Worm (Caenorhabditis elegans): Measurements from ENCODE around the gene rnst-2.

ce11 chrV:1064491-1064890 is 3.1 kb downstream of the rnst-2 start, which contains the start of gene str-67:
- TF ChIP-seq dve-1 (tag; optimal IDR thresholded peaks at IDR 0.05), result no peak
- no peak for TF ChIP-seq ama-1 (optimal IDR thresholded peaks at IDR 0.05)
- no peak for TF ChIP-seq pat-9 (tag; optimal IDR thresholded peaks at IDR 0.05)
- TF ChIP-seq nfya-1 (tag; optimal IDR thresholded peaks at IDR 0.05), result no peak
- no peak for TF ChIP-seq pha-4 (tag; optimal IDR thresholded peaks at IDR 0.05)
- TF ChIP-seq pqm-1 (tag; optimal IDR thresholded peaks at IDR 0.05), result no peak
- no peak for TF ChIP-seq ceh-48 (tag; optimal IDR thresholded peaks at IDR 0.05)
- no peak for TF ChIP-seq mec-3 (tag; optimal IDR thresholded peaks at IDR 0.05; ENCODE audit: borderline replicate concordance)
- no peak for TF ChIP-seq ceh-31 (tag; optimal IDR thresholded peaks at IDR 0.05)
